Fruit fly (Drosophila melanogaster) whole organism, wandering third instar larva: Measurements from ENCODE around the gene Acp29AB.

Experiments
- CG32264 ChIP-seq: fragments of 200-800 bp; sonication (Bioruptor generic); optimal IDR thresholded peaks from 2 replicates; lab custom pipeline; 2016; ENCODE audit warnings: missing biosample characterization, missing genetic modification characterization
- CG9705 ChIP-seq: fragments of 200-800 bp; sonication (Bioruptor generic); optimal IDR thresholded peaks from 2 replicates; lab custom pipeline; 2018; ENCODE audit warnings: missing biosample characterization, mild to moderate bottlenecking, missing genetic modification characterization
- Dfd ChIP-seq: fragments of >200 bp; optimal IDR thresholded peaks from 2 replicates; lab custom pipeline; 2017; ENCODE audit warnings: missing biosample characterization, missing genetic modification characterization
- Hr83 ChIP-seq: fragments of 200-300 bp; sonication (Bioruptor generic); optimal IDR thresholded peaks from 2 replicates; lab custom pipeline; 2016; ENCODE audit warnings: missing biosample characterization, mild to moderate bottlenecking, missing genetic modification characterization, moderate library complexity; ENCODE audit not compliant: poor library complexity, severe bottlenecking
- Myc ChIP-seq: fragments of >200 bp; optimal IDR thresholded peaks from 2 replicates; lab custom pipeline; 2017
- OdsH ChIP-seq: fragments of 200-800 bp; sonication (Bioruptor generic); optimal IDR thresholded peaks from 2 replicates; lab custom pipeline; 2016; ENCODE audit warnings: missing biosample characterization, mild to moderate bottlenecking, missing genetic modification characterization
- brk ChIP-seq: fragments of 200-800 bp; sonication (Bioruptor generic); optimal IDR thresholded peaks from 2 replicates; lab custom pipeline; 2016; ENCODE audit warnings: missing biosample characterization, mild to moderate bottlenecking, missing genetic modification characterization
- h ChIP-seq: fragments of 200-800 bp; sonication (Bioruptor generic); optimal IDR thresholded peaks from 3 replicates; lab custom pipeline; 2016; ENCODE audit warnings: missing biosample characterization, mild to moderate bottlenecking, missing genetic modification characterization
- jim ChIP-seq: fragments of 175-275, 200-325 bp; sonication (Bioruptor generic); optimal IDR thresholded peaks from 2 replicates; lab custom pipeline; 2016; ENCODE audit warnings: missing biosample characterization, mild to moderate bottlenecking, missing genetic modification characterization
- pan ChIP-seq: fragments of >200 bp; optimal IDR thresholded peaks from 2 replicates; lab custom pipeline; 2017
- psq ChIP-seq: fragments of 200-800 bp; sonication (Bioruptor generic); optimal IDR thresholded peaks from 3 replicates; lab custom pipeline; 2017; ENCODE audit warnings: missing biosample characterization, mild to moderate bottlenecking, missing genetic modification characterization, moderate library complexity
- usp ChIP-seq: fragments of >200 bp; optimal IDR thresholded peaks from 2 replicates; lab custom pipeline; 2017; ENCODE audit warnings: missing biosample characterization, missing genetic modification characterization

- TF ChIP-seq h (GFP tag; lab: Kevin White, UChicago) (no peak), pan (lab: Kevin White, UChicago) (no peak), psq (GFP tag; lab: Kevin White, UChicago) (no peak), OdsH (GFP tag; lab: Kevin White, UChicago) (no peak), usp (GFP tag; lab: Kevin White, UChicago) (no peak), brk (GFP tag; lab: Kevin White, UChicago) (no peak), Dfd (no peak), Myc (no peak), jim (GFP tag; lab: Kevin White, UChicago) (no peak), CG32264 (no peak), Hr83 (GFP tag; lab: Kevin White, UChicago) (no peak), CG9705 (no peak)
Measured at dm6 chr2L:8392298-8392697, 724 bp downstream of the Acp29AB start, which contains the start of gene CG42820.
